Worm (Caenorhabditis elegans) whole organism, young adult: ENCODE data around the gene F35B12.9.

Source experiments
- B0261.1 ChIP-seq: sonication (generic microtip); optimal IDR thresholded peaks from 2 replicates; lab custom pipeline; 2016; ENCODE audit warnings: mild to moderate bottlenecking, missing genetic modification characterization, moderate library complexity, missing compliant biosample characterization
- B0336.3 ChIP-seq: fragments of 200-800 bp; sonication (Bioruptor generic); IDR thresholded peaks from 2 replicates; pipeline ENCODE4 v1.3.6; 2022; ENCODE audit warnings: missing genetic modification characterization, missing compliant biosample characterization
- C17E4.6 ChIP-seq: fragments of 200-800 bp; sonication (Bioruptor generic); IDR thresholded peaks from 2 replicates; pipeline ENCODE4 v1.3.6; 2022; ENCODE audit warnings: missing genetic modification reagents, missing genetic modification characterization, missing compliant biosample characterization
- F37B4.10 ChIP-seq: fragments of 200-800 bp; sonication (Bioruptor generic); IDR thresholded peaks from 2 replicates; pipeline ENCODE4 v1.3.6; 2022; ENCODE audit warnings: missing genetic modification characterization, missing compliant biosample characterization
- F52B5.7 ChIP-seq: sonication (generic microtip); optimal IDR thresholded peaks from 2 replicates; lab custom pipeline; 2016; ENCODE audit warnings: mild to moderate bottlenecking, missing genetic modification characterization, missing compliant biosample characterization
- F57A8.1 ChIP-seq: fragments of 200-800 bp; sonication (Bioruptor generic); optimal IDR thresholded peaks from 2 replicates; lab custom pipeline; 2018; ENCODE audit warnings: mild to moderate bottlenecking, missing genetic modification characterization, moderate library complexity, missing compliant biosample characterization
- K11D2.4 ChIP-seq: fragments of 200-800 bp; sonication (Bioruptor generic); IDR thresholded peaks from 2 replicates; pipeline ENCODE4 v1.3.6; 2022; ENCODE audit warnings: missing genetic modification reagents, missing genetic modification characterization, missing compliant biosample characterization
- K12H6.12 ChIP-seq: fragments of 200-800 bp; sonication (Bioruptor generic); optimal IDR thresholded peaks from 2 replicates; lab custom pipeline; 2018; ENCODE audit warnings: mild to moderate bottlenecking, missing genetic modification characterization, missing compliant biosample characterization
- T26A5.8 ChIP-seq: sonication (generic microtip); optimal IDR thresholded peaks from 2 replicates; lab custom pipeline; 2016; ENCODE audit warnings: missing genetic modification characterization, missing compliant biosample characterization
- Y95B8A.8 ChIP-seq: fragments of 200-800 bp; sonication (Bioruptor generic); IDR thresholded peaks from 2 replicates; pipeline ENCODE4 v1.3.6; 2022; ENCODE audit warnings: missing genetic modification reagents, missing genetic modification characterization, missing compliant biosample characterization
- ZK185.1 ChIP-seq: sonication (generic microtip); optimal IDR thresholded peaks from 2 replicates; lab custom pipeline; 2016; ENCODE audit warnings: mild to moderate bottlenecking, missing genetic modification characterization, missing compliant biosample characterization; ENCODE audit not compliant: poor library complexity, severe bottlenecking
- ama-1 ChIP-seq, 3 experiments: fragments of 150-350 bp in 1 of 3; sonication (generic microtip) in 2 of 3; optimal IDR thresholded peaks; 2 replicates each; lab custom pipeline; 2014 to 2018; ENCODE audit warnings: missing biosample characterization in 2 of 3, missing genetic modification characterization in 2 of 3, missing genetic modification reagents in 2 of 3
- aptf-2 ChIP-seq: fragments of 200-800 bp; sonication (Bioruptor generic); conservative IDR thresholded peaks from 2 replicates; pipeline ENCODE4 v1.3.6; 2022; ENCODE audit warnings: missing genetic modification reagents, missing genetic modification characterization, missing compliant biosample characterization
- aptf-3 ChIP-seq: fragments of 200-800 bp; sonication (Bioruptor generic); IDR thresholded peaks from 2 replicates; pipeline ENCODE4 v1.3.6; 2022; ENCODE audit warnings: missing genetic modification characterization, missing compliant biosample characterization
- ceh-40 ChIP-seq: fragments of 200-800 bp; sonication (Bioruptor generic); IDR thresholded peaks from 2 replicates; pipeline ENCODE4 v1.3.6; 2022; ENCODE audit warnings: missing genetic modification characterization, missing compliant biosample characterization
- ceh-58 ChIP-seq: fragments of 200-800 bp; sonication (Bioruptor generic); IDR thresholded peaks from 2 replicates; pipeline ENCODE4 v1.3.6; 2022; ENCODE audit warnings: missing genetic modification characterization, missing compliant biosample characterization
- ceh-79 ChIP-seq: sonication (generic microtip); optimal IDR thresholded peaks from 2 replicates; lab custom pipeline; 2017; ENCODE audit warnings: mild to moderate bottlenecking, missing genetic modification characterization, missing compliant biosample characterization
- chd-7 ChIP-seq: sonication (generic microtip); optimal IDR thresholded peaks from 2 replicates; lab custom pipeline; 2016; ENCODE audit warnings: mild to moderate bottlenecking, missing genetic modification characterization, moderate library complexity, missing compliant biosample characterization
- die-1 ChIP-seq: sonication (generic microtip); optimal IDR thresholded peaks from 2 replicates; lab custom pipeline; 2016; ENCODE audit warnings: missing genotype, mild to moderate bottlenecking, missing genetic modification characterization, missing compliant biosample characterization
- dox-1 ChIP-seq: fragments of 200-800 bp; sonication (Bioruptor generic); IDR thresholded peaks from 2 replicates; pipeline ENCODE4 v1.3.6; 2022; ENCODE audit warnings: missing genetic modification reagents, missing genetic modification characterization, missing compliant biosample characterization
- efl-1 ChIP-seq: fragments of 150-350 bp; optimal IDR thresholded peaks from 2 replicates; lab custom pipeline; 2014; ENCODE audit warnings: missing biosample characterization, missing genetic modification reagents, missing genetic modification characterization
- egrh-3 ChIP-seq: fragments of 200-800 bp; sonication (Bioruptor generic); IDR thresholded peaks from 2 replicates; pipeline ENCODE4 v1.3.6; 2022; ENCODE audit warnings: missing genetic modification reagents, missing genetic modification characterization, missing compliant biosample characterization
- ekl-4 ChIP-seq: fragments of 200-800 bp; sonication (Bioruptor generic); IDR thresholded peaks from 2 replicates; pipeline ENCODE4 v1.3.6; 2022; ENCODE audit warnings: missing genetic modification reagents, missing genetic modification characterization, missing compliant biosample characterization
- ets-4 ChIP-seq: fragments of 200-800 bp; sonication (Bioruptor generic); optimal IDR thresholded peaks from 2 replicates; lab custom pipeline; 2018; ENCODE audit warnings: mild to moderate bottlenecking, missing genetic modification characterization, missing compliant biosample characterization
- gei-17 ChIP-seq: fragments of 200-800 bp; sonication (Bioruptor generic); optimal IDR thresholded peaks from 2 replicates; lab custom pipeline; 2018; ENCODE audit warnings: mild to moderate bottlenecking, missing genetic modification characterization, missing compliant biosample characterization
- hlh-12 ChIP-seq: sonication (generic microtip); optimal IDR thresholded peaks from 2 replicates; lab custom pipeline; 2016; ENCODE audit warnings: missing genetic modification characterization, missing compliant biosample characterization
- hsf-1 ChIP-seq: fragments of 200-800 bp; sonication (Bioruptor generic); IDR thresholded peaks from 2 replicates; pipeline ENCODE4 v1.3.6; 2022; ENCODE audit warnings: missing genetic modification reagents, missing genetic modification characterization, missing compliant biosample characterization
- lir-1 ChIP-seq: fragments of 200-800 bp; sonication (Bioruptor generic); conservative IDR thresholded peaks from 2 replicates; pipeline ENCODE4 v1.3.6; 2022; ENCODE audit warnings: missing genetic modification reagents, missing genetic modification characterization, missing compliant biosample characterization
- lsy-27 ChIP-seq: sonication (generic microtip); optimal IDR thresholded peaks from 2 replicates; lab custom pipeline; 2017; ENCODE audit warnings: missing genetic modification characterization, mild to moderate bottlenecking, missing compliant biosample characterization, antibody characterized with exemption, missing genotype, borderline replicate concordance; ENCODE audit not compliant: insufficient read depth
- madf-6 ChIP-seq: fragments of 200-800 bp; sonication (Bioruptor generic); IDR thresholded peaks from 2 replicates; pipeline ENCODE4 v1.3.6; 2022; ENCODE audit warnings: missing genetic modification reagents, missing genetic modification characterization, missing compliant biosample characterization
- madf-8 ChIP-seq: fragments of 200-800 bp; sonication (Bioruptor generic); conservative IDR thresholded peaks from 2 replicates; pipeline ENCODE4 v1.3.6; 2022; ENCODE audit warnings: missing genetic modification reagents, missing genetic modification characterization, missing compliant biosample characterization
- mes-4 ChIP-seq: sonication (generic microtip); optimal IDR thresholded peaks from 2 replicates; lab custom pipeline; 2016; ENCODE audit warnings: missing genotype, missing genetic modification characterization, missing compliant biosample characterization
- mxl-1 ChIP-seq: sonication (generic microtip); optimal IDR thresholded peaks from 2 replicates; lab custom pipeline; 2016; ENCODE audit warnings: missing genetic modification characterization, missing compliant biosample characterization
- nfya-1 ChIP-seq: sonication (generic microtip); optimal IDR thresholded peaks from 2 replicates; lab custom pipeline; 2017; ENCODE audit warnings: antibody characterized with exemption, missing compliant biosample characterization, missing genetic modification characterization, borderline replicate concordance; ENCODE audit not compliant: insufficient read depth
- nfyb-1 ChIP-seq: fragments of 200-800 bp; sonication (Bioruptor generic); IDR thresholded peaks from 2 replicates; pipeline ENCODE4 v1.3.6; 2022; ENCODE audit warnings: missing genetic modification reagents, missing genetic modification characterization, missing compliant biosample characterization
- nhr-179 ChIP-seq: sonication (generic microtip); optimal IDR thresholded peaks from 2 replicates; lab custom pipeline; 2016; ENCODE audit warnings: mild to moderate bottlenecking, missing genetic modification characterization, missing compliant biosample characterization
- nhr-80 ChIP-seq: sonication (generic microtip); optimal IDR thresholded peaks from 2 replicates; lab custom pipeline; 2016; ENCODE audit warnings: missing genetic modification characterization, missing compliant biosample characterization
- rec-8 ChIP-seq, 2 experiments: sonication (generic microtip); optimal IDR thresholded peaks; 2 replicates each; lab custom pipeline; 2016; ENCODE audit warnings: mild to moderate bottlenecking in 2 of 2, missing genetic modification characterization in 2 of 2, missing genetic modification reagents in 2 of 2, missing genotype in 2 of 2, missing biosample characterization in 1 of 2, missing compliant biosample characterization in 1 of 2, moderate library complexity in 1 of 2
- rpc-1 ChIP-seq, 2 experiments: fragments of 150-350 bp in 1 of 2; sonication (generic microtip) in 1 of 2; optimal IDR thresholded peaks; 2 replicates each; lab custom pipeline; 2014 to 2018; ENCODE audit warnings: missing biosample characterization in 1 of 2, missing genetic modification characterization in 1 of 2, missing genetic modification reagents in 1 of 2, missing genotype in 1 of 2
- sdz-38 ChIP-seq: sonication (generic microtip); optimal IDR thresholded peaks from 2 replicates; lab custom pipeline; 2016; ENCODE audit warnings: missing genotype, missing genetic modification characterization, missing compliant biosample characterization
- sea-2 ChIP-seq: fragments of 200-800 bp; sonication (Bioruptor generic); IDR thresholded peaks from 2 replicates; pipeline ENCODE4 v1.3.6; 2022; ENCODE audit warnings: missing genetic modification characterization, missing compliant biosample characterization
- snpc-3.4 ChIP-seq: sonication (generic microtip); optimal IDR thresholded peaks from 2 replicates; lab custom pipeline; 2017; ENCODE audit warnings: missing genetic modification characterization, mild to moderate bottlenecking, missing compliant biosample characterization, antibody characterized with exemption, moderate library complexity, missing genotype, missing genetic modification reagents
- sptf-2 ChIP-seq: fragments of 200-800 bp; sonication (Bioruptor generic); optimal IDR thresholded peaks from 2 replicates; lab custom pipeline; 2018; ENCODE audit warnings: mild to moderate bottlenecking, missing genetic modification characterization, missing compliant biosample characterization
- unc-130 ChIP-seq: sonication (generic microtip); optimal IDR thresholded peaks from 2 replicates; lab custom pipeline; 2016; ENCODE audit warnings: missing genetic modification reagents, missing genetic modification characterization, missing compliant biosample characterization
- unc-62 ChIP-seq: fragments of 150-350 bp; optimal IDR thresholded peaks from 2 replicates; lab custom pipeline; 2014; ENCODE audit warnings: missing biosample characterization, missing genetic modification reagents, missing genetic modification characterization
- zim-3 ChIP-seq: sonication (generic microtip); optimal IDR thresholded peaks from 2 replicates; lab custom pipeline; 2017; ENCODE audit warnings: mild to moderate bottlenecking, missing genetic modification characterization, moderate library complexity, missing compliant biosample characterization
- ztf-25 ChIP-seq: fragments of 200-800 bp; sonication (Bioruptor generic); IDR thresholded peaks from 2 replicates; pipeline ENCODE4 v1.3.6; 2022; ENCODE audit warnings: missing genetic modification reagents, missing genetic modification characterization, missing compliant biosample characterization
- ztf-26 ChIP-seq: sonication (generic microtip); optimal IDR thresholded peaks from 2 replicates; lab custom pipeline; 2017; ENCODE audit warnings: missing genetic modification characterization, missing compliant biosample characterization
- ztf-28 ChIP-seq: fragments of 200-800 bp; sonication (Bioruptor generic); IDR thresholded peaks from 2 replicates; pipeline ENCODE4 v1.3.6; 2022; ENCODE audit warnings: missing genetic modification reagents, missing genetic modification characterization, missing compliant biosample characterization

The F35B12.9 gene

ce11 chrV:11610481-11610880 is 9.5 kb downstream of the F35B12.9 start, which contains the start of gene sas-5 (continued):
- TF ChIP-seq rpc-1 (optimal IDR thresholded peaks at IDR 0.05; lab: Kevin White, UChicago) = peak; percentile 40
- TF ChIP-seq rpc-1 (tag; optimal IDR thresholded peaks at IDR 0.05; lab: Kevin White, UChicago) = no peak
- TF ChIP-seq F37B4.10 (GFP tag; lab: Robert Waterston, UW) = no peak
- peak; percentile 93 for TF ChIP-seq madf-6 (GFP tag; lab: Robert Waterston, UW)
- no peak for TF ChIP-seq unc-62 (GFP tag; lab: Kevin White, UChicago)
- TF ChIP-seq mes-4 (tag; lab: Kevin White, UChicago) = no peak
- TF ChIP-seq nhr-80 = peak; percentile 29
- peak; percentile 60 for TF ChIP-seq unc-130 (GFP tag; lab: Kevin White, UChicago)
- TF ChIP-seq K11D2.4 (GFP tag; lab: Robert Waterston, UW) = no peak
- no peak for TF ChIP-seq aptf-2 (GFP tag; lab: Robert Waterston, UW)
- TF ChIP-seq ztf-28 (GFP tag; lab: Robert Waterston, UW) = no peak
- no peak for TF ChIP-seq F52B5.7 (tag; lab: Kevin White, UChicago)
- TF ChIP-seq snpc-3.4 (tag; lab: Kevin White, UChicago) = peak; percentile 88
- peak; percentile 43; the same call in 1 of the 2 replicates for TF ChIP-seq hsf-1
- no peak for TF ChIP-seq hlh-12 (tag; lab: Kevin White, UChicago)
- 0 out of 2 replicates have a peak, but pooled peaks have one; percentile 31 for TF ChIP-seq nfyb-1 (GFP tag; lab: Robert Waterston, UW)
- TF ChIP-seq ceh-79 (tag; lab: Kevin White, UChicago) = no peak
- TF ChIP-seq sdz-38 (tag; lab: Kevin White, UChicago) = no peak
- peak; percentile 87 for TF ChIP-seq dox-1 (GFP tag; lab: Robert Waterston, UW)
- TF ChIP-seq madf-8 = peak; percentile 84
- no peak for TF ChIP-seq F57A8.1 (GFP tag; lab: Kevin White, UChicago)
- 0 out of 2 replicates have a peak, but pooled peaks have one; percentile 25 for TF ChIP-seq Y95B8A.8 (GFP tag; lab: Robert Waterston, UW)
- TF ChIP-seq die-1 (tag; lab: Kevin White, UChicago) = peak; percentile 14
- TF ChIP-seq ceh-40 (GFP tag; lab: Robert Waterston, UW) = no peak
- TF ChIP-seq ZK185.1 (tag; lab: Kevin White, UChicago) = peak; percentile 73
- TF ChIP-seq efl-1 = peak; percentile 92
- TF ChIP-seq ztf-26 = no peak
- TF ChIP-seq sptf-2 (GFP tag; lab: Kevin White, UChicago) = no peak
- TF ChIP-seq nhr-179 (tag; lab: Kevin White, UChicago) = no peak
- peak; percentile 78 for TF ChIP-seq ekl-4 (GFP tag; lab: Robert Waterston, UW)
- TF ChIP-seq zim-3 (tag; lab: Kevin White, UChicago) = no peak
- no peak for TF ChIP-seq ets-4 (GFP tag; lab: Kevin White, UChicago)
- TF ChIP-seq sea-2 (GFP tag; lab: Robert Waterston, UW) = no peak
- TF ChIP-seq nfya-1 (tag; lab: Kevin White, UChicago) = no peak
- no peak for TF ChIP-seq T26A5.8 (tag; lab: Kevin White, UChicago)
- TF ChIP-seq C17E4.6 (GFP tag; lab: Robert Waterston, UW) = 0 out of 2 replicates have a peak, but pooled peaks have one; percentile 22
- no peak for TF ChIP-seq aptf-3 (GFP tag; lab: Robert Waterston, UW)
- TF ChIP-seq ama-1 (optimal IDR thresholded peaks at IDR 0.05; lab: Kevin White, UChicago) = no peak
- TF ChIP-seq ama-1 (GFP tag; optimal IDR thresholded peaks at IDR 0.05; lab: Kevin White, UChicago) = no peak
- no peak for TF ChIP-seq lsy-27
- no peak; the same call in 1 of the 2 replicates for TF ChIP-seq lir-1 (GFP tag; lab: Robert Waterston, UW)
- TF ChIP-seq chd-7 = no peak
- peak; percentile 18 for TF ChIP-seq K12H6.12 (tag; lab: Kevin White, UChicago)
- no peak for TF ChIP-seq gei-17 (GFP tag; lab: Kevin White, UChicago)
- TF ChIP-seq mxl-1 = no peak
- peak; percentile 82 for TF ChIP-seq B0336.3
- no peak for TF ChIP-seq B0261.1 (tag; lab: Kevin White, UChicago)
- peak; percentile 27; the same call in 1 of the 2 replicates for TF ChIP-seq egrh-3 (GFP tag; lab: Robert Waterston, UW)
- peak in 1 of 2 experiments; percentile 50 for TF ChIP-seq rec-8 (tag; optimal IDR thresholded peaks at IDR 0.05; lab: Kevin White, UChicago)
- no peak for TF ChIP-seq ceh-58
- 0 out of 2 replicates have a peak, but pooled peaks have one; percentile 37 for TF ChIP-seq ztf-25 (GFP tag; lab: Robert Waterston, UW)
